Worm (Caenorhabditis elegans): ENCODE measurements around the gene Y62F5A.12.

Gene Y62F5A.12

ce11 chrII:11514775-11515174 lies 19.5 kb downstream of the Y62F5A.12 start, which contains the start of gene srh-44 (continued):
- TF ChIP-seq dpff-1 (tag; optimal IDR thresholded peaks at IDR 0.05) = no peak

DNA sequence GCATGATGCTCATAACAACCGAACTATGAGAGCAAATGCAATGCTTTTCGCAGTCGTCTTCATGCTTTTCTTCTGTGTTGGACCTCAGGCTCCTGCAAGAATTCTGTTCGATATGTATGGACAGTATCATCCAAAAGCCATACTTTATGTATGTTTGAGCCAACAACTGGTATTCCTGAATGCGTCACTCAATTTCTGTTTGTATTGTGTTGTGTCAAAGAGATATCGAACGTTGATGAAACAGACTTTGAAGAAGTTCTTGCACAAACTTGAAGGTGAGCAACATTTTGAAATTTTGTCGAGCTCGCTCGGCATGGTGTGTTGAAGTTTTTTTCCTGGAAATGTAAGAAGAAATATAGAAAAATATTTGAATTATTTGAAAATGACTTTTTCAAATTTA lies 21.4 kb downstream of the Y62F5A.12 start:
- no peak for TF ChIP-seq D2030.7 (GFP tag; IDR thresholded peaks at IDR 0.05)
- no peak for TF ChIP-seq unc-130 (GFP tag; optimal IDR thresholded peaks at IDR 0.05)
- TF ChIP-seq cebp-2 (GFP tag; IDR thresholded peaks at IDR 0.05) = no peak

DNA sequence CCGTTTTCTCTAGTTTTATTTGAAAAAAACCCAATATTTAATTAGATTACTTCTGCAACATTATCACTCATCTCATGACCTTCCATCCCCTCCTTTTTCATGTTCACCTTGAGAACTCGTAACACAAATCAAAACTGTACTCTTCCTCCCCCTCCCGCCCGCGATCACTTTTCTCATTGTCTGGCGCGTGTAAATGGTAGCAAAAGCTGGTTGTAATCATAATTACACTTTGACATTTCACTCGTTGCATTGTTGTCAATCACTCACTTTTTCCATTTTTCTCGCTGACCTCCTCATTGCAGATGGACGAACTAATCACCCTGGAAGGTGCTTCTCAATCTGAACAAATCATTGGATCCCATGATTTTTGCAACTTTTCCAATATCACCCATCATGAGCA lies 23.9 kb downstream of the Y62F5A.12 start, which contains the start of gene npr-41:
Gene npr-41, plus strand, starts transcription at position 301 of the 400 bp plus-strand sequence.
- TF ChIP-seq ceh-40 (GFP tag; IDR thresholded peaks at IDR 0.05) (no peak), let-607 (tag; optimal IDR thresholded peaks at IDR 0.05) (no peak), atf-7 (tag; optimal IDR thresholded peaks at IDR 0.05) (no peak), F55B11.4 (tag; optimal IDR thresholded peaks at IDR 0.05; ENCODE audit: borderline replicate concordance, insufficient read depth) (no peak), ZK185.1 (tag; optimal IDR thresholded peaks at IDR 0.05; ENCODE audit: poor library complexity, severe bottlenecking) (no peak), F33H1.4 (GFP tag; IDR thresholded peaks at IDR 0.05) (no peak), C06A6.2 (GFP tag; conservative IDR thresholded peaks at IDR 0.05) (no peak), ztf-3 (GFP tag; optimal IDR thresholded peaks at IDR 0.05) (no peak), F49E8.2 (tag; optimal IDR thresholded peaks at IDR 0.05; ENCODE audit: insufficient read depth) (no peak), ekl-4 (GFP tag; IDR thresholded peaks at IDR 0.05) (no peak), F39B2.1 (GFP tag; IDR thresholded peaks at IDR 0.05) (no peak), snpc-1.1 (tag; optimal IDR thresholded peaks at IDR 0.05; ENCODE audit: insufficient read depth) (no peak), hrde-1 (tag; optimal IDR thresholded peaks at IDR 0.05; ENCODE audit: borderline replicate concordance) (no peak)

ce11 chrII:11503761-11504160 lies 30.5 kb downstream of the Y62F5A.12 start:
- TF ChIP-seq let-526 (GFP tag; IDR thresholded peaks at IDR 0.05) (0 out of 2 replicates have a peak, but pooled peaks have one; percentile 21), hrde-1 (tag; optimal IDR thresholded peaks at IDR 0.05; ENCODE audit: borderline replicate concordance) (no peak)

- TF ChIP-seq F39B2.1 (GFP tag; IDR thresholded peaks at IDR 0.05) (no peak), rcor-1 (GFP tag; IDR thresholded peaks at IDR 0.05) (no peak), Y95B8A.8 (GFP tag; IDR thresholded peaks at IDR 0.05) (no peak), bed-1 (GFP tag; IDR thresholded peaks at IDR 0.05) (no peak), hmg-1.2 (GFP tag; IDR thresholded peaks at IDR 0.05) (no peak), sdz-38 (tag; optimal IDR thresholded peaks at IDR 0.05) (no peak), mxl-1 (tag; optimal IDR thresholded peaks at IDR 0.05) (no peak), snpc-1.1 (tag; optimal IDR thresholded peaks at IDR 0.05; ENCODE audit: insufficient read depth) (no peak), attf-5 (GFP tag; optimal IDR thresholded peaks at IDR 0.05) (no peak), madf-3 (GFP tag; IDR thresholded peaks at IDR 0.05) (no peak), ceh-91 (GFP tag; IDR thresholded peaks at IDR 0.05) (no peak), ztf-3 (GFP tag; optimal IDR thresholded peaks at IDR 0.05) (no peak), dpff-1 (tag; optimal IDR thresholded peaks at IDR 0.05) (no peak)
Observed at ce11 chrII:11501956-11502355, 32.3 kb downstream of the Y62F5A.12 start.

DNA sequence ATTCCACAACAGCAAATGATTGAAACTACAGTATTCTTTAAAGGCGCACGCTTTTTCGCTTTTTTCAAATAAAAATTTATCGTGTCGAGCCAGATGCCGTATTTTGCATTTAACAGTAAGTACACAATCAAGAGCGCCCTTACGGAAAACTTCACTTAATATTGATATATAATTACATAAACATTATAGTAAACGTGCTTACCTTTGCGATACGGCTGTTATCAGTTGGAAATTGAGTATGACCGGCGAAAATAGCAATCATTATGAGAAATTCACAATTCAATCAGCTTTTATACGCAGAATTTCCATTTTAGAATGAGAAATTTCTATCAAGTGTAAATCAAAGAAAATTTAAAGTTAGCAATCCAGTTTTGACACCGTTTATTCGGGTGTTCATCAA lies 34.1 kb downstream of the Y62F5A.12 start, which contains the start of gene B0334.20:
Gene B0334.20, minus strand, starts transcription at position 262 of the 400 bp plus-strand sequence.
- TF ChIP-seq lsl-1 (GFP tag; optimal IDR thresholded peaks at IDR 0.05) (peak; percentile 5), atf-7 (tag; optimal IDR thresholded peaks at IDR 0.05) (no peak), ccch-3 (GFP tag; optimal IDR thresholded peaks at IDR 0.05) (no peak), nhr-80 (tag; optimal IDR thresholded peaks at IDR 0.05) (peak; percentile 9), F49E8.2 (tag; optimal IDR thresholded peaks at IDR 0.05; ENCODE audit: insufficient read depth) (no peak)

Measured in whole organism, young adult.